Worm (Caenorhabditis elegans): ENCODE data around the gene crld-1.

crld-1 gene

DNA sequence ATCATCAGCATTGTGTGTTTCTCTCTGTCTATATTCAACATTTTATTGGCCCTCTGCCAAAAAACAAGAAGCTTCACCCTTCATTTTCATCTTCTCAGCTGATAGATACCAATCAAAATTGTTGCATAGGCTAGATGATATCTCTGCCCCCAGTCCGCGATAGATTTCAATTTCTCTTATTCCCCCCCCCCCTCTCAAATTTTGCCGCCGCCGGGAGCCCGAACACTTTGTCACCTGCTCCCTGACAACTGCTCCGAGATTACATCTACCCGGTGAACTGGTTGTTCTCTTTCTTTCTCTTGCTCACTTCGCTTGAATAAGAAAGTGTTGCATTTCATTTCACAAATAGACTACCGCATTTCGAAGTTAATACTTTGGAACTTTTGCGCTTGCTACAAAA lies 28.2 kb downstream of the crld-1 start:
- TF ChIP-seq unc-62 (GFP tag; optimal IDR thresholded peaks at IDR 0.05): no peak

ce11 chrIV:13121396-13121795 lies 32.8 kb downstream of the crld-1 start:
- TF ChIP-seq unc-62 (GFP tag; optimal IDR thresholded peaks at IDR 0.05): no peak

- no peak for TF ChIP-seq unc-62 (GFP tag; optimal IDR thresholded peaks at IDR 0.05)
Observed at ce11 chrIV:13118794-13119193, 35.4 kb downstream of the crld-1 start, which contains the start of gene unc-30. Gene unc-30, plus strand, starts transcription at chrIV:13118977.

- TF ChIP-seq unc-62 (GFP tag; optimal IDR thresholded peaks at IDR 0.05): no peak
Observed at ce11 chrIV:13116679-13117078, 37.6 kb downstream of the crld-1 start.

DNA sequence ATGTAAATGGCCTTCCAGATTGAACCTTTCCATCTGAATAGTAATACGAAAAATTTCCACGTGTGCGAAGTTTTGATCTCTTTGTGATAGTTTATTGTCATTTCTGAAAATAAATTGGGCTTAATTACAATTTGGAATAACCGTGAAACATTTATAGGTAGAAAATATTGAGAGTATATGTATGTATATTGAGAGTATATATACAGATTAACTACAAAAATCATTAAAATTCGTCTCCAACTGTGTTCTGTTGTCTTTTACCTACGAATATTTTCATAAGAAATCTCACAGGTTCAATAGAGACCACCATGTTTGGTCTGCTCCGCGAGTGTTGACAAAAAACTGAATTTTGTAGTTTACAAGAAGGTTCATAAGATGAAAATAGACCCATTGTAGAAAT lies 41.3 kb downstream of the crld-1 start, which contains the start of gene best-2:
best-2 (minus strand) TSS at position 101 of the 400 bp plus-strand sequence.
- TF ChIP-seq unc-62 (GFP tag; optimal IDR thresholded peaks at IDR 0.05): no peak

DNA sequence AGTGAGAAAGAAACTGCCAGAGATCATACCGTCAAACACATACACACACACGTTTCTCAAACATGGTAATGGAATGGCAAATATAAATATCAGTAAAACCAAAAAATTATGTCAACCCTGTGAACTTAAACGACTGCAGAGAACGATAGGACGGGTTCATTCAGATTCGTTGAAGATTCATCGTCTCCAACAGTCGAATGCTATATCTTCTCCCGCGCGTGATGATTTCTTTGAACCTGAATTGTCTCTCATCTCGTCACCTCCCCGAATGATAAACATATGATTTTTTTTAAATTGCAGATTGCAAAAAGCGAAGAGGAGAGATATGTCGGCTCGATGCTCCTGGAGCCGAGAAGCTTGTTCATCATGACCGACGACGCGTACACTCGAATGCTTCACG lies 43.4 kb downstream of the crld-1 start:
- TF ChIP-seq unc-62 (GFP tag; optimal IDR thresholded peaks at IDR 0.05): no peak

- no peak for TF ChIP-seq unc-62 (GFP tag; optimal IDR thresholded peaks at IDR 0.05)
Observed at ce11 chrIV:13109751-13110150, 44.5 kb downstream of the crld-1 start, which contains the start of gene best-1. Gene best-1, minus strand, starts transcription at chrIV:13109779.

- TF ChIP-seq unc-62 (GFP tag; optimal IDR thresholded peaks at IDR 0.05): no peak
Observed at ce11 chrIV:13108430-13108829, 45.8 kb downstream of the crld-1 start.

- no peak for TF ChIP-seq unc-62 (GFP tag; optimal IDR thresholded peaks at IDR 0.05)
Observed at ce11 chrIV:13107359-13107758, 46.9 kb downstream of the crld-1 start, which contains the start of gene B0564.2. Gene B0564.2, plus strand, starts transcription at chrIV:13107659.

DNA sequence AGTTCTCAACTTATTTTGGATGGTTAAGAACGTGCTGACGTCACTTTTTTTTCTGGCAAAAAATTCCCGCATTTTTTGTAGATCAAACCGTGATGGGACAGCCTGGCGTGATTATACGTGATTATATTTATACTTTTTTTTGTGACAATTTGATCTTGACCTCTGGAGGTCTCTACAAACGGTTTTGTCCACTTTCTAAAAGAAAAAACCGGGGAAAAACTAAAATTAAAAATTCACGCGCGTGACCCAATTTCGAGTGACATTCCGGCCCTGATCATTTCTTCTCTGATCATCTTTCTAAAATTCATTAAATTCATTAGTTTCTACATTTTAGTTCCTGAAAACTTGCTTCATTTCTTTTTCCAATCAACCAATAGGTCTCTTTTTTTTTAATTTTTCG lies 49.3 kb downstream of the crld-1 start, which contains the start of gene rde-11:
rde-11 (plus strand) TSS at position 301 of the 400 bp plus-strand sequence.
- TF ChIP-seq unc-62 (GFP tag; optimal IDR thresholded peaks at IDR 0.05): no peak
